Fruit fly (Drosophila melanogaster): ENCODE data around the gene betaNACtes1.

The betaNACtes1 gene

dm6 chrX:14214505-14215449, 42.4 kb upstream of the betaNACtes1 start (continued):
- TF ChIP-seq CG11695 (GFP tag; IDR thresholded peaks at IDR 0.05) (peak; percentile 66; the same call in 2 of the 3 replicates), CG16815 (GFP tag; optimal IDR thresholded peaks at IDR 0.05) (no peak), unpg (GFP tag; optimal IDR thresholded peaks at IDR 0.05) (peak; percentile 61), ken (GFP tag; IDR thresholded peaks at IDR 0.05) (no peak), ara (GFP tag; IDR thresholded peaks at IDR 0.05) (0 out of 2 replicates have a peak, but pooled peaks have one; percentile 17), CG10274 (GFP tag; optimal IDR thresholded peaks at IDR 0.05) (peak; percentile 46), chinmo (GFP tag; IDR thresholded peaks at IDR 0.05; ENCODE audit: partially characterized antibody) (0 out of 4 replicates have a peak, but pooled peaks have one; percentile 42), stc (GFP tag; IDR thresholded peaks at IDR 0.05) (0 out of 2 replicates have a peak, but pooled peaks have one; percentile 31), bsh (GFP tag; optimal IDR thresholded peaks at IDR 0.05) (peak; percentile 46 to 74), crol (GFP tag; IDR thresholded peaks at IDR 0.05) (peak; percentile 73), fd96Cb (tag; optimal IDR thresholded peaks at IDR 0.05) (peak; percentile 46), schlank (tag; optimal IDR thresholded peaks at IDR 0.05) (no peak), ci (GFP tag; IDR thresholded peaks at IDR 0.05) (peak; percentile 28; the same call in 1 of the 3 replicates), CG10209 (GFP tag; optimal IDR thresholded peaks at IDR 0.05) (peak; percentile 48), dmrt99B (tag; optimal IDR thresholded peaks at IDR 0.05) (peak; percentile 57), Ada2b (GFP tag; IDR thresholded peaks at IDR 0.05) (peak; percentile 55), nerfin-2 (GFP tag; IDR thresholded peaks at IDR 0.05; ENCODE audit: partially characterized antibody) (no peak), Hr51 (GFP tag; optimal IDR thresholded peaks at IDR 0.05) (peak in 1 of 2 experiments; percentile 59), CG34422 (GFP tag; IDR thresholded peaks at IDR 0.05) (peak; percentile 43; the same call in 1 of the 3 replicates), CG13775 (GFP tag; optimal IDR thresholded peaks at IDR 0.05) (peak; percentile 49), CG9932 (GFP tag; IDR thresholded peaks at IDR 0.05) (peak; percentile 63), CG10543 (GFP tag; optimal IDR thresholded peaks at IDR 0.05) (no peak), CG6683 (GFP tag; optimal IDR thresholded peaks at IDR 0.05) (peak; percentile 18), CG3847 (GFP tag; IDR thresholded peaks at IDR 0.05) (peak; percentile 48), Hmr (GFP tag; optimal IDR thresholded peaks at IDR 0.05) (peak; percentile 70), CG3995 (GFP tag; optimal IDR thresholded peaks at IDR 0.05) (no peak), CG14965 (GFP tag; optimal IDR thresholded peaks at IDR 0.05; ENCODE audit: borderline replicate concordance) (no peak), Deaf1 (tag; optimal IDR thresholded peaks at IDR 0.05) (peak; percentile 31), dpn (GFP tag; optimal IDR thresholded peaks at IDR 0.05) (peak in 1 of 2 experiments; percentile 40), jumu (GFP tag; optimal IDR thresholded peaks at IDR 0.05) (no peak), seq (GFP tag; IDR thresholded peaks at IDR 0.05) (peak; percentile 45; the same call in 1 of the 2 replicates), tin (GFP tag; optimal IDR thresholded peaks at IDR 0.05) (peak; percentile 6), NK7.1 (GFP tag; optimal IDR thresholded peaks at IDR 0.05) (no peak), otp (GFP tag; IDR thresholded peaks at IDR 0.05) (no peak), CG4424 (GFP tag; optimal IDR thresholded peaks at IDR 0.05) (peak; percentile 27), gcm2 (GFP tag; optimal IDR thresholded peaks at IDR 0.05) (no peak), run (tag; optimal IDR thresholded peaks at IDR 0.05) (no peak), B-H1 (GFP tag; IDR thresholded peaks at IDR 0.05) (peak; percentile 11; the same call in 1 of the 3 replicates), CG7271 (tag; optimal IDR thresholded peaks at IDR 0.05) (no peak), CG12391 (tag; optimal IDR thresholded peaks at IDR 0.05) (peak; percentile 28), Oli (tag; optimal IDR thresholded peaks at IDR 0.05) (peak; percentile 59), CG6765 (GFP tag; optimal IDR thresholded peaks at IDR 0.05) (peak; percentile 50), dimm (GFP tag; IDR thresholded peaks at IDR 0.05) (no peak), nmo (GFP tag; optimal IDR thresholded peaks at IDR 0.05) (peak; percentile 49), CG17186 (GFP tag; optimal IDR thresholded peaks at IDR 0.05) (no peak), CG32767 (GFP tag; IDR thresholded peaks at IDR 0.05) (0 out of 2 replicates have a peak, but pooled peaks have one; percentile 24), CG17385 (GFP tag; optimal IDR thresholded peaks at IDR 0.05) (peak; percentile 47)

Measured in whole organism, embryonic.